Fruit fly (Drosophila melanogaster) whole organism, embryonic: ENCODE results near the gene HDAC4.

Experiments used
- Aef1 ChIP-seq: fragments of 200-800 bp; sonication (Bioruptor generic); IDR thresholded peaks from 3 replicates; pipeline ENCODE4 v1.3.6; 2022; ENCODE audit warnings: missing biosample characterization, missing genetic modification characterization
- CG10959 ChIP-seq: fragments of 200-800 bp; sonication (Bioruptor generic); IDR thresholded peaks from 2 replicates; pipeline ENCODE4 v1.3.6; 2022; ENCODE audit warnings: missing biosample characterization, missing genetic modification characterization
- CG11085 ChIP-seq: fragments of 200-800 bp; sonication (Bioruptor generic); IDR thresholded peaks from 2 replicates; pipeline ENCODE4 v1.3.6; 2022; ENCODE audit warnings: missing biosample characterization, missing genetic modification characterization
- CG11456 ChIP-seq: fragments of 200-800 bp; sonication (Bioruptor generic); IDR thresholded peaks from 3 replicates; pipeline ENCODE4 v1.3.6; 2022; ENCODE audit warnings: missing biosample characterization, missing genetic modification characterization
- CG14667 ChIP-seq: fragments of 200-800 bp; sonication (Bioruptor generic); IDR thresholded peaks from 2 replicates; pipeline ENCODE4 v1.3.6; 2022; ENCODE audit warnings: missing biosample characterization, missing genetic modification characterization
- CG14860 ChIP-seq: fragments of 200-800 bp; sonication (Bioruptor generic); IDR thresholded peaks from 3 replicates; pipeline ENCODE4 v1.3.6; 2022; ENCODE audit warnings: missing biosample characterization, missing genetic modification characterization; ENCODE audit not compliant: partially characterized antibody
- CG14965 ChIP-seq: fragments of 200-800 bp; sonication (Bioruptor generic); optimal IDR thresholded peaks from 2 replicates; lab custom pipeline; 2016; ENCODE audit warnings: missing biosample characterization, missing genetic modification characterization, borderline replicate concordance
- CG15696 ChIP-seq: fragments of 200-800 bp; sonication (Bioruptor generic); optimal IDR thresholded peaks from 2 replicates; lab custom pipeline; 2019; ENCODE audit warnings: missing biosample characterization, mild to moderate bottlenecking, missing genetic modification characterization, moderate library complexity
- CG1602 ChIP-seq: fragments of 200-800 bp; sonication (Bioruptor generic); optimal IDR thresholded peaks from 3 replicates; lab custom pipeline; 2016; ENCODE audit warnings: missing biosample characterization, missing genetic modification characterization
- CG1603 ChIP-seq: fragments of 200-800 bp; sonication (Bioruptor generic); optimal IDR thresholded peaks from 2 replicates; lab custom pipeline; 2019; ENCODE audit warnings: missing biosample characterization, mild to moderate bottlenecking, missing genetic modification characterization, moderate library complexity
- CG16779 ChIP-seq: fragments of 200-800 bp; sonication (Bioruptor generic); IDR thresholded peaks from 2 replicates; pipeline ENCODE4 v1.3.6; 2022; ENCODE audit warnings: missing biosample characterization, missing genetic modification characterization
- CG17359 ChIP-seq: fragments of 200-800 bp; sonication (Bioruptor generic); optimal IDR thresholded peaks from 3 replicates; lab custom pipeline; 2018; ENCODE audit warnings: missing biosample characterization, mild to moderate bottlenecking, missing genetic modification characterization, moderate library complexity
- CG17385 ChIP-seq: fragments of 200-800 bp; sonication (Bioruptor generic); optimal IDR thresholded peaks from 3 replicates; lab custom pipeline; 2018; ENCODE audit warnings: missing biosample characterization, mild to moderate bottlenecking, missing genetic modification characterization
- CG1832 ChIP-seq: fragments of 200-800 bp; sonication (Bioruptor generic); optimal IDR thresholded peaks from 2 replicates; lab custom pipeline; 2017; ENCODE audit warnings: missing biosample characterization, mild to moderate bottlenecking, missing genetic modification characterization, inconsistent platforms
- CG2202 ChIP-seq: fragments of 200-800 bp; sonication (Bioruptor generic); optimal IDR thresholded peaks from 2 replicates; lab custom pipeline; 2018; ENCODE audit warnings: missing biosample characterization, mild to moderate bottlenecking, missing genetic modification characterization
- CG2678 ChIP-seq: fragments of 200-800 bp; sonication (Bioruptor generic); optimal IDR thresholded peaks from 3 replicates; lab custom pipeline; 2019; ENCODE audit warnings: missing biosample characterization, mild to moderate bottlenecking, missing genetic modification characterization, moderate library complexity
- CG3995 ChIP-seq: fragments of 200-800 bp; sonication (Bioruptor generic); optimal IDR thresholded peaks from 3 replicates; lab custom pipeline; 2016; ENCODE audit warnings: missing biosample characterization, missing genetic modification characterization
- CG4424 ChIP-seq: fragments of 200-800 bp; sonication (Bioruptor generic); optimal IDR thresholded peaks from 3 replicates; lab custom pipeline; 2016; ENCODE audit warnings: missing biosample characterization, missing genetic modification characterization
- CG4854 ChIP-seq: fragments of 200-800 bp; sonication (Bioruptor generic); optimal IDR thresholded peaks from 2 replicates; lab custom pipeline; 2016; ENCODE audit warnings: missing biosample characterization, missing genetic modification characterization, inconsistent platforms
- CG6175 ChIP-seq: fragments of 200-800 bp; sonication (Bioruptor generic); IDR thresholded peaks from 3 replicates; pipeline ENCODE4 v1.3.6; 2022; ENCODE audit warnings: missing biosample characterization, missing genetic modification characterization
- CG6813 ChIP-seq: fragments of 200-800 bp; sonication (Bioruptor generic); optimal IDR thresholded peaks from 2 replicates; lab custom pipeline; 2017; ENCODE audit warnings: missing biosample characterization, missing genetic modification characterization, mild to moderate bottlenecking, moderate library complexity, missing genetic modification reagents
- Dek ChIP-seq: fragments of 200-800 bp; sonication (Bioruptor generic); optimal IDR thresholded peaks from 3 replicates; lab custom pipeline; 2019; ENCODE audit warnings: missing biosample characterization, mild to moderate bottlenecking, missing genetic modification characterization, moderate library complexity
- Dp ChIP-seq: fragments of 200-800 bp; sonication (Bioruptor generic); optimal IDR thresholded peaks from 2 replicates; lab custom pipeline; 2018; ENCODE audit warnings: missing biosample characterization, mild to moderate bottlenecking, missing genetic modification characterization, moderate library complexity
- Drgx ChIP-seq: fragments of 200-800 bp; sonication (Bioruptor generic); IDR thresholded peaks from 2 replicates; pipeline ENCODE4 v1.3.6; 2022; ENCODE audit warnings: missing biosample characterization, missing genetic modification characterization
- Ets65A ChIP-seq: fragments of 200-800 bp; sonication (Bioruptor generic); peaks from one replicate; lab custom pipeline; 2016; ENCODE audit warnings: missing biosample characterization, missing genetic modification characterization
- Ets97D ChIP-seq: fragments of 200-800 bp; sonication (Bioruptor generic); optimal IDR thresholded peaks from 3 replicates; lab custom pipeline; 2016; ENCODE audit warnings: missing biosample characterization, missing genetic modification characterization
- Jarid2 ChIP-seq: fragments of 200-800 bp; sonication (Bioruptor generic); optimal IDR thresholded peaks from 3 replicates; lab custom pipeline; 2017; ENCODE audit warnings: mild to moderate bottlenecking, missing biosample characterization, missing genetic modification reagents, missing genetic modification characterization
- Lpt ChIP-seq: fragments of >200 bp; optimal IDR thresholded peaks from 2 replicates; lab custom pipeline; 2018; ENCODE audit warnings: missing biosample characterization, missing genetic modification characterization
- MBD-R2 ChIP-seq: fragments of 200-800 bp; sonication (Bioruptor generic); IDR thresholded peaks from 2 replicates; pipeline ENCODE4 v1.3.6; 2022; ENCODE audit warnings: missing biosample characterization, missing genetic modification characterization
- Oli ChIP-seq: fragments of 200-800 bp; sonication (Bioruptor generic); optimal IDR thresholded peaks from 2 replicates; lab custom pipeline; 2018; ENCODE audit warnings: missing biosample characterization, mild to moderate bottlenecking, missing genetic modification characterization, moderate library complexity
- PHDP ChIP-seq: fragments of 200-800 bp; sonication (Bioruptor generic); optimal IDR thresholded peaks from 3 replicates; lab custom pipeline; 2018; ENCODE audit warnings: missing biosample characterization, mild to moderate bottlenecking, missing genetic modification characterization, moderate library complexity
- Xrp1 ChIP-seq: fragments of 200-800 bp; sonication (Bioruptor generic); IDR thresholded peaks from 2 replicates; pipeline ENCODE4 v1.3.6; 2022; ENCODE audit warnings: missing biosample characterization, missing genetic modification characterization
- al ChIP-seq: fragments of 200-800 bp; sonication (Bioruptor generic); IDR thresholded peaks from 2 replicates; pipeline ENCODE4 v1.3.6; 2022; ENCODE audit warnings: missing biosample characterization, missing genetic modification characterization
- bowl ChIP-seq: fragments of 200-800 bp; sonication (Bioruptor generic); IDR thresholded peaks from 2 replicates; pipeline ENCODE4 v1.3.6; 2022; ENCODE audit warnings: missing biosample characterization, missing genetic modification characterization
- chinmo ChIP-seq: fragments of 200-800 bp; sonication (Bioruptor generic); IDR thresholded peaks from 4 replicates; pipeline ENCODE4 v1.3.6; 2022; ENCODE audit warnings: missing biosample characterization, missing genetic modification characterization; ENCODE audit not compliant: partially characterized antibody
- crol ChIP-seq: fragments of 200-800 bp; sonication (Bioruptor generic); IDR thresholded peaks from 2 replicates; pipeline ENCODE4 v1.3.6; 2022; ENCODE audit warnings: missing biosample characterization, missing genetic modification characterization
- da ChIP-seq: fragments of 200-800 bp; sonication (Bioruptor generic); optimal IDR thresholded peaks from 2 replicates; lab custom pipeline; 2016; ENCODE audit warnings: missing biosample characterization, missing genetic modification characterization
- dmrt11E ChIP-seq: fragments of 200-800 bp; sonication (Bioruptor generic); optimal IDR thresholded peaks from 3 replicates; lab custom pipeline; 2018; ENCODE audit warnings: missing biosample characterization, mild to moderate bottlenecking, missing genetic modification characterization, moderate library complexity
- dpn ChIP-seq, 2 experiments: fragments of 200-800 bp; sonication (Bioruptor generic); optimal IDR thresholded peaks; 3 replicates each; lab custom pipeline; 2016; ENCODE audit warnings: missing biosample characterization in 2 of 2, missing genetic modification characterization in 2 of 2
- emc ChIP-seq: fragments of 200-800 bp; sonication (Bioruptor generic); optimal IDR thresholded peaks from 2 replicates; lab custom pipeline; 2016; ENCODE audit warnings: missing biosample characterization, missing genetic modification characterization
- gsb ChIP-seq: fragments of 200-800 bp; sonication (Bioruptor generic); IDR thresholded peaks from 2 replicates; pipeline ENCODE4 v1.3.6; 2022; ENCODE audit warnings: missing biosample characterization, missing genetic modification characterization
- ham ChIP-seq: fragments of 200-800 bp; sonication (Bioruptor generic); IDR thresholded peaks from 2 replicates; pipeline ENCODE4 v1.3.6; 2022; ENCODE audit warnings: missing biosample characterization, missing genetic modification characterization
- lbe ChIP-seq: fragments of 200-800 bp; sonication (Bioruptor generic); optimal IDR thresholded peaks from 2 replicates; lab custom pipeline; 2016; ENCODE audit warnings: missing biosample characterization, mild to moderate bottlenecking, missing genetic modification characterization
- maf-S ChIP-seq: fragments of 200-800 bp; sonication (Bioruptor generic); optimal IDR thresholded peaks from 2 replicates; lab custom pipeline; 2016; ENCODE audit warnings: missing biosample characterization, missing genetic modification characterization
- nmo ChIP-seq: fragments of 200-800 bp; sonication (Bioruptor generic); optimal IDR thresholded peaks from 2 replicates; lab custom pipeline; 2018; ENCODE audit warnings: missing biosample characterization, mild to moderate bottlenecking, missing genetic modification characterization, moderate library complexity
- pita ChIP-seq: fragments of 200-800 bp; sonication (Bioruptor generic); optimal IDR thresholded peaks from 2 replicates; lab custom pipeline; 2017; ENCODE audit warnings: missing biosample characterization, mild to moderate bottlenecking, missing genetic modification characterization
- psq ChIP-seq: fragments of 200-800 bp; sonication (Bioruptor generic); optimal IDR thresholded peaks from 2 replicates; lab custom pipeline; 2017; ENCODE audit warnings: missing biosample characterization, missing genetic modification characterization
- run ChIP-seq: fragments of 200-800 bp; sonication (Bioruptor generic); optimal IDR thresholded peaks from 3 replicates; lab custom pipeline; 2018; ENCODE audit warnings: missing biosample characterization, mild to moderate bottlenecking, missing genetic modification characterization
- sd ChIP-seq: fragments of 200-800 bp; sonication (Bioruptor generic); optimal IDR thresholded peaks from 3 replicates; lab custom pipeline; 2018; ENCODE audit warnings: missing biosample characterization, mild to moderate bottlenecking, missing genetic modification characterization, moderate library complexity
- sens ChIP-seq: fragments of 200-800 bp; sonication (Bioruptor generic); peaks from one replicate; lab custom pipeline; 2016; ENCODE audit warnings: missing biosample characterization, missing genetic modification characterization
- tap ChIP-seq: fragments of 200-800 bp; optimal IDR thresholded peaks from 3 replicates; lab custom pipeline; 2019; ENCODE audit warnings: missing biosample characterization, mild to moderate bottlenecking, missing genetic modification characterization, moderate library complexity
- wdn ChIP-seq: fragments of 200-800 bp; sonication (Bioruptor generic); IDR thresholded peaks from 2 replicates; pipeline ENCODE4 v1.3.6; 2022; ENCODE audit warnings: missing biosample characterization, missing genetic modification characterization

Gene HDAC4

DNA sequence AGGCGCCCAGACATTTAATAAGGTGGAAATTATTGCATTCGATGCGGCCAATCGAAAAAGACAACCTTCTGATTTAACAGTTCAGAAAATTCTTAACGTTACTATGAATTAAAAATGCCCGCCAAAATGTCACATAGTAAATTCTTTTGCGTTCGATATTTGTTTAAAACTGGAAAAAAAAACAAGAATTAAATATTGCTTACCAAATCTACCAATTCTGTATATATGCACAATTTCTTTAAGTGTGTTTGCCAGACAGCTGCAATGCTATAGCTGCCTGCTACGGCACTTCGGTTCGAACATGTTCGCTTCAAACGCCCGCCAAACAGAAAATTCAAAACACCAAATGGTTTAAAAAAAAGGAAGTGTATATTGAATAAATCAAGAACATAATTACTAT is 71.4 kb downstream of the HDAC4 start (continued):
- no peak for TF ChIP-seq pita
- no peak for TF ChIP-seq CG6175 (GFP tag; lab: Robert Waterston, UW)
- TF ChIP-seq CG1832 (GFP tag; lab: Kevin White, UChicago), result no peak
- TF ChIP-seq dpn (GFP tag; optimal IDR thresholded peaks at IDR 0.05; lab: Kevin White, UChicago), result peak; percentile 67 to 73
- TF ChIP-seq al, result peak; percentile 26; the same call in 1 of the 2 replicates
- peak; percentile 70 for TF ChIP-seq Drgx (GFP tag; lab: Robert Waterston, UW)
- TF ChIP-seq chinmo (GFP tag; lab: Robert Waterston, UW), result no peak
- TF ChIP-seq PHDP (tag; lab: Kevin White, UChicago), result peak; percentile 74
- peak; percentile 16 for TF ChIP-seq da (GFP tag; lab: Kevin White, UChicago)
- no peak for TF ChIP-seq CG16779 (GFP tag; lab: Robert Waterston, UW)
- no peak for TF ChIP-seq CG15696 (tag; lab: Kevin White, UChicago)
- no peak for TF ChIP-seq psq
- no peak for TF ChIP-seq CG3995 (GFP tag; lab: Kevin White, UChicago)
- TF ChIP-seq bowl (GFP tag; lab: Robert Waterston, UW), result no peak
- TF ChIP-seq lbe, result no peak
- TF ChIP-seq CG4854, result peak; percentile 49
- TF ChIP-seq gsb (GFP tag; lab: Robert Waterston, UW), result 0 out of 2 replicates have a peak, but pooled peaks have one; percentile 30
- TF ChIP-seq CG11456, result peak; percentile 48; the same call in 1 of the 3 replicates
- peak; percentile 58 for TF ChIP-seq nmo (GFP tag; lab: Kevin White, UChicago)
- TF ChIP-seq CG11085 (GFP tag; lab: Robert Waterston, UW), result peak; percentile 14; the same call in 1 of the 2 replicates
- peak; percentile 55 for TF ChIP-seq CG17385
- no peak for TF ChIP-seq run (tag; lab: Kevin White, UChicago)
- TF ChIP-seq tap (tag; lab: Kevin White, UChicago), result no peak
- peak; percentile 50 for TF ChIP-seq wdn
- peak; percentile 39; the same call in 1 of the 2 replicates for TF ChIP-seq MBD-R2 (GFP tag; lab: Robert Waterston, UW)
- peak; percentile 33 for TF ChIP-seq CG2202 (tag; lab: Kevin White, UChicago)
- TF ChIP-seq ham, result no peak
- TF ChIP-seq emc (GFP tag; lab: Kevin White, UChicago), result no peak
- peak; percentile 50 for TF ChIP-seq Oli (tag; lab: Kevin White, UChicago)
- TF ChIP-seq Dp, result peak; percentile 81
- peak; percentile 55 for TF ChIP-seq CG1602 (GFP tag; lab: Kevin White, UChicago)
- peak; percentile 19 for TF ChIP-seq Jarid2
- peak; percentile 72 for TF ChIP-seq CG4424 (GFP tag; lab: Kevin White, UChicago)
- peak; percentile 76 for TF ChIP-seq Xrp1 (GFP tag; lab: Robert Waterston, UW)
- peak; percentile 35 for TF ChIP-seq Ets97D (GFP tag; lab: Kevin White, UChicago)
- TF ChIP-seq CG6813, result peak; percentile 19
- peak; percentile 87 for TF ChIP-seq Ets65A (GFP tag; lab: Kevin White, UChicago)
- peak; percentile 64 for TF ChIP-seq CG14667
- no peak for TF ChIP-seq Lpt (GFP tag; lab: Kevin White, UChicago)
- TF ChIP-seq maf-S, result peak; percentile 61
- TF ChIP-seq sd, result no peak
- TF ChIP-seq Dek (tag; lab: Kevin White, UChicago), result peak; percentile 54
- peak; percentile 55 for TF ChIP-seq Aef1 (GFP tag; lab: Robert Waterston, UW)
- TF ChIP-seq CG2678 (tag; lab: Kevin White, UChicago), result peak; percentile 66
- TF ChIP-seq dmrt11E, result peak; percentile 46
- TF ChIP-seq crol (GFP tag; lab: Robert Waterston, UW), result no peak
- TF ChIP-seq sens (GFP tag; lab: Kevin White, UChicago), result peak; percentile 94
- TF ChIP-seq CG17359 (tag; lab: Kevin White, UChicago), result peak; percentile 74
- TF ChIP-seq CG14860 (GFP tag; lab: Robert Waterston, UW), result no peak
- TF ChIP-seq CG14965 (GFP tag; lab: Kevin White, UChicago), result no peak
- TF ChIP-seq CG10959, result no peak
- peak; percentile 70 for TF ChIP-seq CG1603
